Fruit fly (Drosophila melanogaster) whole organism, embryonic: ENCODE data around the gene CG15408.

Experiments
- ATbp ChIP-seq: fragments of 200-800 bp; sonication (Bioruptor generic); optimal IDR thresholded peaks from 2 replicates; lab custom pipeline; 2017; ENCODE audit warnings: missing biosample characterization, mild to moderate bottlenecking, missing genetic modification characterization, missing genetic modification reagents
- Abd-B ChIP-seq: fragments of 200-800 bp; sonication (Bioruptor generic); optimal IDR thresholded peaks from 2 replicates; lab custom pipeline; 2018; ENCODE audit warnings: missing biosample characterization, mild to moderate bottlenecking, missing genetic modification characterization, moderate library complexity
- B-H1 ChIP-seq: fragments of 200-800 bp; sonication (Bioruptor generic); IDR thresholded peaks from 3 replicates; pipeline ENCODE4 v1.3.6; 2022; ENCODE audit warnings: missing biosample characterization, missing genetic modification characterization
- CG10209 ChIP-seq: fragments of 200-800 bp; sonication (Bioruptor generic); optimal IDR thresholded peaks from 3 replicates; lab custom pipeline; 2017; ENCODE audit warnings: missing biosample characterization, mild to moderate bottlenecking, missing genetic modification characterization, missing genetic modification reagents
- CG10366 ChIP-seq: fragments of 200-800 bp; sonication (Bioruptor generic); IDR thresholded peaks from 2 replicates; pipeline ENCODE4 v1.3.6; 2022; ENCODE audit warnings: missing biosample characterization, missing genetic modification characterization
- CG10979 ChIP-seq: fragments of 200-800 bp; sonication (Bioruptor generic); optimal IDR thresholded peaks from 2 replicates; lab custom pipeline; 2018; ENCODE audit warnings: missing biosample characterization, mild to moderate bottlenecking, missing genetic modification characterization, moderate library complexity
- CG11093 ChIP-seq: fragments of 200-800 bp; sonication (Bioruptor generic); IDR thresholded peaks from 3 replicates; pipeline ENCODE4 v1.3.6; 2022; ENCODE audit warnings: missing biosample characterization, missing genetic modification characterization
- CG11504 ChIP-seq: fragments of 200-800 bp; sonication (Bioruptor generic); optimal IDR thresholded peaks from 3 replicates; lab custom pipeline; 2019; ENCODE audit warnings: missing biosample characterization, mild to moderate bottlenecking, missing genetic modification characterization, moderate library complexity
- CG11696 ChIP-seq: fragments of 200-800 bp; sonication (Bioruptor generic); IDR thresholded peaks from 2 replicates; pipeline ENCODE4 v1.3.6; 2022; ENCODE audit warnings: missing biosample characterization, missing genetic modification characterization
- CG12391 ChIP-seq: fragments of 200-800 bp; sonication (Bioruptor generic); optimal IDR thresholded peaks from 3 replicates; lab custom pipeline; 2018; ENCODE audit warnings: missing biosample characterization, mild to moderate bottlenecking, missing genetic modification characterization, moderate library complexity
- CG13775 ChIP-seq: fragments of 200-800 bp; sonication (Bioruptor generic); optimal IDR thresholded peaks from 3 replicates; lab custom pipeline; 2017; ENCODE audit warnings: missing biosample characterization, mild to moderate bottlenecking, missing genetic modification characterization
- CG14710 ChIP-seq: fragments of 200-800 bp; sonication (Bioruptor generic); optimal IDR thresholded peaks from 3 replicates; lab custom pipeline; 2019; ENCODE audit warnings: missing biosample characterization, mild to moderate bottlenecking, missing genetic modification characterization, moderate library complexity
- CG14965 ChIP-seq: fragments of 200-800 bp; sonication (Bioruptor generic); optimal IDR thresholded peaks from 2 replicates; lab custom pipeline; 2016; ENCODE audit warnings: missing biosample characterization, missing genetic modification characterization, borderline replicate concordance
- CG17361 ChIP-seq: fragments of 200-800 bp; sonication (Bioruptor generic); IDR thresholded peaks from 3 replicates; pipeline ENCODE4 v1.3.6; 2022; ENCODE audit warnings: missing biosample characterization, missing genetic modification characterization
- CG17802 ChIP-seq: fragments of 200-800 bp; sonication (Bioruptor generic); optimal IDR thresholded peaks from 2 replicates; lab custom pipeline; 2018; ENCODE audit warnings: missing biosample characterization, mild to moderate bottlenecking, missing genetic modification characterization, moderate library complexity
- CG18262 ChIP-seq: fragments of 200-800 bp; optimal IDR thresholded peaks from 3 replicates; lab custom pipeline; 2019; ENCODE audit warnings: missing biosample characterization, mild to moderate bottlenecking, missing genetic modification characterization, moderate library complexity
- CG30020 ChIP-seq: fragments of 200-800 bp; optimal IDR thresholded peaks from 2 replicates; lab custom pipeline; 2019; ENCODE audit warnings: missing biosample characterization, mild to moderate bottlenecking, missing genetic modification characterization, moderate library complexity
- CG3847 ChIP-seq: fragments of 200-800 bp; sonication (Bioruptor generic); IDR thresholded peaks from 2 replicates; pipeline ENCODE4 v1.3.6; 2022; ENCODE audit warnings: missing biosample characterization, missing genetic modification characterization
- CG6689 ChIP-seq: fragments of 200-800 bp; sonication (Bioruptor generic); IDR thresholded peaks from 2 replicates; pipeline ENCODE4 v1.3.6; 2022; ENCODE audit warnings: missing biosample characterization, missing genetic modification characterization
- CG7839 ChIP-seq: fragments of 200-800 bp; sonication (Bioruptor generic); optimal IDR thresholded peaks from 3 replicates; lab custom pipeline; 2018; ENCODE audit warnings: missing biosample characterization, mild to moderate bottlenecking, missing genetic modification characterization, moderate library complexity
- CG8281 ChIP-seq: fragments of 200-800 bp; sonication (Bioruptor generic); optimal IDR thresholded peaks from 2 replicates; lab custom pipeline; 2018; ENCODE audit warnings: missing biosample characterization, mild to moderate bottlenecking, missing genetic modification characterization, moderate library complexity
- CG8924 ChIP-seq: fragments of 200-800 bp; optimal IDR thresholded peaks from 3 replicates; lab custom pipeline; 2019; ENCODE audit warnings: missing biosample characterization, mild to moderate bottlenecking, missing genetic modification characterization, moderate library complexity
- Chrac-16 ChIP-seq: fragments of 200-800 bp; sonication (Bioruptor generic); optimal IDR thresholded peaks from 3 replicates; lab custom pipeline; 2016; ENCODE audit warnings: missing biosample characterization, missing genetic modification characterization
- Dfd ChIP-seq, 2 experiments: fragments of >200 bp; optimal IDR thresholded peaks; 2 replicates each; lab custom pipeline; 2017; ENCODE audit warnings: missing biosample characterization in 2 of 2, missing genetic modification characterization in 2 of 2
- Dp ChIP-seq: fragments of 200-800 bp; sonication (Bioruptor generic); optimal IDR thresholded peaks from 2 replicates; lab custom pipeline; 2018; ENCODE audit warnings: missing biosample characterization, mild to moderate bottlenecking, missing genetic modification characterization, moderate library complexity
- Drgx ChIP-seq: fragments of 200-800 bp; sonication (Bioruptor generic); IDR thresholded peaks from 2 replicates; pipeline ENCODE4 v1.3.6; 2022; ENCODE audit warnings: missing biosample characterization, missing genetic modification characterization
- H2.0 ChIP-seq: fragments of 200-800 bp; sonication (Bioruptor generic); IDR thresholded peaks from 2 replicates; pipeline ENCODE4 v1.3.6; 2022; ENCODE audit warnings: missing biosample characterization, missing genetic modification characterization
- HmgD ChIP-seq: fragments of 200-800 bp; sonication (Bioruptor generic); optimal IDR thresholded peaks from 3 replicates; lab custom pipeline; 2016; ENCODE audit warnings: missing biosample characterization, missing genetic modification characterization
- Hr39 ChIP-seq: fragments of >200 bp; optimal IDR thresholded peaks from 2 replicates; lab custom pipeline; 2017
- NFAT ChIP-seq: fragments of 200-800 bp; sonication (Bioruptor generic); IDR thresholded peaks from 2 replicates; pipeline ENCODE4 v1.3.6; 2022; ENCODE audit warnings: missing biosample characterization, missing genetic modification characterization
- Oli ChIP-seq: fragments of 200-800 bp; sonication (Bioruptor generic); optimal IDR thresholded peaks from 2 replicates; lab custom pipeline; 2018; ENCODE audit warnings: missing biosample characterization, mild to moderate bottlenecking, missing genetic modification characterization, moderate library complexity
- PHDP ChIP-seq: fragments of 200-800 bp; sonication (Bioruptor generic); optimal IDR thresholded peaks from 3 replicates; lab custom pipeline; 2018; ENCODE audit warnings: missing biosample characterization, mild to moderate bottlenecking, missing genetic modification characterization, moderate library complexity
- Sox102F ChIP-seq: fragments of 200-800 bp; sonication (Bioruptor generic); optimal IDR thresholded peaks from 2 replicates; lab custom pipeline; 2018; ENCODE audit warnings: missing biosample characterization, mild to moderate bottlenecking, missing genetic modification characterization, moderate library complexity
- az2 ChIP-seq: fragments of 200-800 bp; sonication (Bioruptor generic); optimal IDR thresholded peaks from 3 replicates; lab custom pipeline; 2016; ENCODE audit warnings: missing biosample characterization, missing genetic modification characterization
- cas ChIP-seq: fragments of 200-800 bp; sonication (Bioruptor generic); IDR thresholded peaks from 2 replicates; pipeline ENCODE4 v1.3.6; 2022; ENCODE audit warnings: missing biosample characterization, missing genetic modification characterization
- cg ChIP-seq: fragments of 200-800 bp; sonication (Bioruptor generic); optimal IDR thresholded peaks from 3 replicates; lab custom pipeline; 2019; ENCODE audit warnings: missing biosample characterization, mild to moderate bottlenecking, missing genetic modification characterization, moderate library complexity
- dmrt99B ChIP-seq: fragments of 200-800 bp; sonication (Bioruptor generic); optimal IDR thresholded peaks from 2 replicates; lab custom pipeline; 2018; ENCODE audit warnings: missing biosample characterization, mild to moderate bottlenecking, missing genetic modification characterization, moderate library complexity
- dpn ChIP-seq, 2 experiments: fragments of 200-800 bp; sonication (Bioruptor generic); optimal IDR thresholded peaks; 3 replicates each; lab custom pipeline; 2016; ENCODE audit warnings: missing biosample characterization in 2 of 2, missing genetic modification characterization in 2 of 2
- eve ChIP-seq, 2 experiments: fragments of >200 bp; optimal IDR thresholded peaks; 2 replicates each; lab custom pipeline; 2017; ENCODE audit warnings: missing biosample characterization in 2 of 2, missing genetic modification characterization in 2 of 2
- hbn ChIP-seq: fragments of 200-800 bp; sonication (Bioruptor generic); IDR thresholded peaks from 2 replicates; pipeline ENCODE4 v1.3.6; 2022; ENCODE audit warnings: missing biosample characterization, missing genetic modification characterization; ENCODE audit not compliant: partially characterized antibody
- ind ChIP-seq: fragments of 200-800 bp; sonication (Bioruptor generic); optimal IDR thresholded peaks from 3 replicates; lab custom pipeline; 2016; ENCODE audit warnings: missing biosample characterization, missing genetic modification characterization
- jumu ChIP-seq: fragments of 200-800 bp; sonication (Bioruptor generic); optimal IDR thresholded peaks from 3 replicates; lab custom pipeline; 2016; ENCODE audit warnings: missing biosample characterization, missing genetic modification characterization
- lbe ChIP-seq: fragments of 200-800 bp; sonication (Bioruptor generic); optimal IDR thresholded peaks from 2 replicates; lab custom pipeline; 2016; ENCODE audit warnings: missing biosample characterization, mild to moderate bottlenecking, missing genetic modification characterization
- lola ChIP-seq, 3 experiments: fragments of >200 bp in 2 of 3; fragments of 200-800 bp in 1 of 3; sonication (Bioruptor generic) in 1 of 3; optimal IDR thresholded peaks; 2 replicates each; lab custom pipeline; 2017 to 2019; ENCODE audit warnings: missing biosample characterization in 3 of 3, missing genetic modification characterization in 3 of 3, mild to moderate bottlenecking in 1 of 3, moderate library complexity in 1 of 3
- peb ChIP-seq: fragments of 200-800 bp; sonication (Bioruptor generic); IDR thresholded peaks from 2 replicates; pipeline ENCODE4 v1.3.6; 2022; ENCODE audit warnings: missing biosample characterization, missing genetic modification characterization
- seq ChIP-seq: fragments of 200-800 bp; sonication (Bioruptor generic); IDR thresholded peaks from 2 replicates; pipeline ENCODE4 v1.3.6; 2022; ENCODE audit warnings: missing biosample characterization, missing genetic modification characterization
- stwl ChIP-seq: fragments of 200-800 bp; sonication (Bioruptor generic); optimal IDR thresholded peaks from 3 replicates; lab custom pipeline; 2018; ENCODE audit warnings: missing biosample characterization, mild to moderate bottlenecking, missing genetic modification characterization, moderate library complexity
- tio ChIP-seq: fragments of 200-800 bp; sonication (Bioruptor generic); optimal IDR thresholded peaks from 2 replicates; lab custom pipeline; 2017; ENCODE audit warnings: missing biosample characterization, missing genetic modification characterization, inconsistent platforms
- zfh1 ChIP-seq: fragments of 200-800 bp; sonication (Bioruptor generic); IDR thresholded peaks from 3 replicates; pipeline ENCODE4 v1.3.6; 2022; ENCODE audit warnings: missing biosample characterization, missing genetic modification characterization

The CG15408 gene

DNA sequence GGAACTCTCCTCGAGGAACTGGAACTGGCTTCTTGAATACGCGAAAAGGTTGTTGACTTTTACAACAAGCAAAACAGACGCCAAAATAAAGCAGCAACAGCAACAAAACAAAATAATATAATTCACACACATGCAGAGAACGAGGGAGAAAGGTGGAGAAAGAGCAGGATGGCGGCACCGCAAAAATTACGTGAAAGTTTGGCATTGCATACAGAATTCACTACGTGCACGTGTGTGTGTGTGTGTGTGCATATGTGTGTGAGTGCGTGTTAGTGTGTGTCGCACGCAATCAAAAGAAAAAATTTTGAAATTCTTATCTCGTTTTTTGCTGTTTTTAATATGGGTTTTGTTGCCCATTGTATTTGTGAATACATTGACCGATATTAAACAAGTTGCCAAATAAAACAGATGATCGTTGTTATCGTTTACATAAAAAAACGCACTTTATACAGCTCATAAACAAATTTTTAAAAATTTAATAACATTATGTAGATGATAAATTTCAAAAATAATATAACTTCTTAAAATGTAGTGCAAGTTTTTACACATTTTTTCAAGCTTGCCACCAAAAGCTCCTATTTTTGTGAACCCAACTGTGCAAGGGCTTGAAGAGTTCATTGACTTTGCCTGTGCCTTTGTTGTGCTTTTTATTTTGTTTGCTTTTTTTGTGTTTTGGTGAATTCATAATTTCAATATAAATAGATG, 8.8 kb downstream of the CG15408 start (continued):
- peak; percentile 34 for TF ChIP-seq CG12391 (tag; lab: Kevin White, UChicago)
- TF ChIP-seq hbn: no peak
- TF ChIP-seq CG6689 (GFP tag; lab: Robert Waterston, UW): 0 out of 2 replicates have a peak, but pooled peaks have one; percentile 14
- TF ChIP-seq CG10979 (tag; lab: Kevin White, UChicago): peak; percentile 22
- peak; percentile 23 for TF ChIP-seq tio
- 0 out of 2 replicates have a peak, but pooled peaks have one; percentile 11 for TF ChIP-seq Drgx (GFP tag; lab: Robert Waterston, UW)
- TF ChIP-seq Abd-B (GFP tag; lab: Kevin White, UChicago): no peak
- TF ChIP-seq jumu (GFP tag; lab: Kevin White, UChicago): no peak
- peak; percentile 8 for TF ChIP-seq CG14710 (tag; lab: Kevin White, UChicago)
- no peak for TF ChIP-seq cas (GFP tag; lab: Robert Waterston, UW)
- no peak for TF ChIP-seq CG10209
- TF ChIP-seq cg (GFP tag; lab: Kevin White, UChicago): peak; percentile 25
- no peak for TF ChIP-seq B-H1 (GFP tag; lab: Robert Waterston, UW)
- peak; percentile 44 for TF ChIP-seq CG7839 (tag; lab: Kevin White, UChicago)
- no peak for TF ChIP-seq CG11093 (GFP tag; lab: Robert Waterston, UW)
- TF ChIP-seq CG11504: peak; percentile 53
- peak; percentile 59 for TF ChIP-seq CG11696 (GFP tag; lab: Robert Waterston, UW)
- peak in 1 of 3 experiments; percentile 15 for TF ChIP-seq lola (GFP tag; optimal IDR thresholded peaks at IDR 0.05; lab: Kevin White, UChicago)
- TF ChIP-seq CG17361 (GFP tag; lab: Robert Waterston, UW): peak; percentile 33; the same call in 1 of the 3 replicates
- peak; percentile 13 for TF ChIP-seq ATbp (GFP tag; lab: Kevin White, UChicago)
- TF ChIP-seq CG10366 (GFP tag; lab: Robert Waterston, UW): 0 out of 2 replicates have a peak, but pooled peaks have one; percentile 21
- TF ChIP-seq CG3847: no peak
- no peak for TF ChIP-seq CG13775
- TF ChIP-seq CG8924: no peak
- TF ChIP-seq Sox102F (GFP tag; lab: Kevin White, UChicago): peak; percentile 72
- TF ChIP-seq ind: peak; percentile 5
- no peak for TF ChIP-seq peb (GFP tag; lab: Robert Waterston, UW)
- no peak for TF ChIP-seq HmgD
- TF ChIP-seq NFAT: no peak
- TF ChIP-seq PHDP (tag; lab: Kevin White, UChicago): peak; percentile 48
- TF ChIP-seq CG8281 (tag; lab: Kevin White, UChicago): no peak
- TF ChIP-seq Dp: no peak
- TF ChIP-seq zfh1 (GFP tag; lab: Robert Waterston, UW): 0 out of 3 replicates have a peak, but pooled peaks have one; percentile 9
- TF ChIP-seq Oli (tag; lab: Kevin White, UChicago): peak; percentile 10
- peak in 1 of 2 experiments; percentile 21 for TF ChIP-seq eve (GFP tag; optimal IDR thresholded peaks at IDR 0.05; lab: Kevin White, UChicago)
- TF ChIP-seq Dfd (GFP tag; optimal IDR thresholded peaks at IDR 0.05; lab: Kevin White, UChicago): no peak
- no peak for TF ChIP-seq H2.0 (GFP tag; lab: Robert Waterston, UW)
- TF ChIP-seq az2 (GFP tag; lab: Kevin White, UChicago): peak; percentile 32
- TF ChIP-seq dpn (GFP tag; optimal IDR thresholded peaks at IDR 0.05; lab: Kevin White, UChicago): peak in 1 of 2 experiments; percentile 29
- TF ChIP-seq CG18262 (tag; lab: Kevin White, UChicago): peak; percentile 36
- no peak for TF ChIP-seq CG17802 (tag; lab: Kevin White, UChicago)
- TF ChIP-seq CG30020 (tag; lab: Kevin White, UChicago): no peak
- peak; percentile 65 for TF ChIP-seq lbe (GFP tag; lab: Kevin White, UChicago)
- no peak for TF ChIP-seq stwl (tag; lab: Kevin White, UChicago)
- TF ChIP-seq seq (GFP tag; lab: Robert Waterston, UW): 0 out of 2 replicates have a peak, but pooled peaks have one; percentile 20
- peak; percentile 43 for TF ChIP-seq dmrt99B
- no peak for TF ChIP-seq Hr39
- TF ChIP-seq Chrac-16 (GFP tag; lab: Kevin White, UChicago): peak; percentile 11
- TF ChIP-seq CG14965 (GFP tag; lab: Kevin White, UChicago): no peak
